Fruit fly (Drosophila melanogaster) Kc167 (cell line): ENCODE data around the gene CG42537.

ENCODE experiments used
- Myc ChIP-seq: fragments of >200 bp; optimal IDR thresholded peaks from 2 replicates; lab custom pipeline; 2017; ENCODE audit warnings: missing external identifiers
- Sin3A ChIP-seq: fragments of >200 bp; optimal IDR thresholded peaks from 2 replicates; lab custom pipeline; 2018; ENCODE audit warnings: missing external identifiers
- ttk ChIP-seq: sonication (Bioruptor generic); optimal IDR thresholded peaks from 2 replicates; lab custom pipeline; 2017; ENCODE audit warnings: missing external identifiers

DNA sequence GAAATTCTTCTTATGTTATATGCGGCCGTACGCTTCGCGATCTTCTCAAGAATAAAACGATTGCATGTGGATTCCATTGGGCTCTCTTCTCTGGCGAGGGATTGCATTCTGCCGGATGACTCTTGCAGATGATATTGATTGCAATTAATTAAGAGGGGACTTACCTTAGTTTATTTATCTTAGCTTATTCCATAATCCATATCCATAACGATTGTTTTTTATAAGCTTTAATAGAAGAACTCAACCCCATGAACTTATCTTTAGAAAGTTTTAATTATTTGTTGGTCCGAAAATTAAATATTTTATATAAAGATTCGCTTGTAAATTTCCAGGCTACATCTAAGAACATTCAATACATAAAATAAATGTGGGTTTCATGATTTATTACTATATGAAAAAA lies 1.7 kb upstream of the CG42537 start, which contains the start of gene CRAT:
- no peak for TF ChIP-seq ttk
- no peak for TF ChIP-seq Sin3A
- TF ChIP-seq Myc (lab: Kevin White, UChicago): no peak
